Worm (Caenorhabditis elegans): ENCODE data around the gene atf-7.

atf-7 gene

ce11 chrIII:4449357-4449756, 49.5 kb downstream of the atf-7 start:
- TF ChIP-seq efl-1 (optimal IDR thresholded peaks at IDR 0.05), result peak in 1 of 2 experiments; percentile 14
- no peak for TF ChIP-seq efl-1 (GFP tag; optimal IDR thresholded peaks at IDR 0.05 in 1 of 2)
- TF ChIP-seq hlh-17 (GFP tag; optimal IDR thresholded peaks at IDR 0.05; ENCODE audit: borderline replicate concordance), result no peak
- peak in 1 of 2 experiments; percentile 35 for TF ChIP-seq lsy-2 (tag; optimal IDR thresholded peaks at IDR 0.05)
- TF ChIP-seq egl-27 (tag; optimal IDR thresholded peaks at IDR 0.05), result no peak
- TF ChIP-seq rnt-1 (tag; optimal IDR thresholded peaks at IDR 0.05), result peak; percentile 30
- TF ChIP-seq ama-1 (optimal IDR thresholded peaks at IDR 0.05), result no peak
- TF ChIP-seq lin-35 (GFP tag; optimal IDR thresholded peaks at IDR 0.05), result peak in 1 of 2 experiments; percentile 34
- no peak for TF ChIP-seq mab-9 (GFP tag; IDR thresholded peaks at IDR 0.05)
- peak; percentile 60 for TF ChIP-seq nhr-85 (tag)
- TF ChIP-seq fkh-8 (tag; optimal IDR thresholded peaks at IDR 0.05), result no peak
- TF ChIP-seq unc-130 (tag; optimal IDR thresholded peaks at IDR 0.05), result no peak
- TF ChIP-seq isw-1 (GFP tag; IDR thresholded peaks at IDR 0.05), result no peak
- no peak for TF ChIP-seq ceh-88 (GFP tag; IDR thresholded peaks at IDR 0.05)
- no peak for TF ChIP-seq F16B12.6 (tag; optimal IDR thresholded peaks at IDR 0.05)
- TF ChIP-seq ets-5 (GFP tag; IDR thresholded peaks at IDR 0.05), result no peak
- TF ChIP-seq nhr-84 (tag; optimal IDR thresholded peaks at IDR 0.05), result no peak
- TF ChIP-seq C04F5.9 (tag; optimal IDR thresholded peaks at IDR 0.05), result no peak
- peak; percentile 13 for TF ChIP-seq snu-23 (GFP tag; optimal IDR thresholded peaks at IDR 0.05)
- no peak for TF ChIP-seq fos-1 (tag; optimal IDR thresholded peaks at IDR 0.05)
- TF ChIP-seq unc-62 (GFP tag; optimal IDR thresholded peaks at IDR 0.05), result no peak
- TF ChIP-seq dpl-1 (GFP tag; optimal IDR thresholded peaks at IDR 0.05), result no peak

ce11 chrIII:4448029-4448428, 50.8 kb downstream of the atf-7 start:
- TF ChIP-seq xbp-1 (tag; optimal IDR thresholded peaks at IDR 0.05) (no peak), rnt-1 (tag; optimal IDR thresholded peaks at IDR 0.05) (no peak), hlh-17 (GFP tag; optimal IDR thresholded peaks at IDR 0.05; ENCODE audit: borderline replicate concordance) (no peak), elt-2 (tag; optimal IDR thresholded peaks at IDR 0.05) (no peak), unc-30 (tag; optimal IDR thresholded peaks at IDR 0.05) (no peak), skn-1 (tag; optimal IDR thresholded peaks at IDR 0.05) (no peak), ceh-63 (GFP tag; optimal IDR thresholded peaks at IDR 0.05) (no peak), mef-2 (tag; optimal IDR thresholded peaks at IDR 0.05) (no peak), sptf-1 (tag; optimal IDR thresholded peaks at IDR 0.05) (no peak), lir-3 (tag; optimal IDR thresholded peaks at IDR 0.05; ENCODE audit: poor library complexity) (no peak), C16A3.4 (tag; optimal IDR thresholded peaks at IDR 0.05) (no peak), ztf-4 (tag; optimal IDR thresholded peaks at IDR 0.05) (no peak), lin-35 (GFP tag; optimal IDR thresholded peaks at IDR 0.05) (no peak), pax-3 (tag; optimal IDR thresholded peaks at IDR 0.05) (no peak), nhr-84 (tag; optimal IDR thresholded peaks at IDR 0.05) (no peak), blmp-1 (tag; optimal IDR thresholded peaks at IDR 0.05) (no peak), isw-1 (GFP tag; IDR thresholded peaks at IDR 0.05) (no peak), mab-9 (GFP tag; IDR thresholded peaks at IDR 0.05) (no peak), F16B12.6 (tag; optimal IDR thresholded peaks at IDR 0.05) (no peak)

ce11 chrIII:4444492-4444891, 54.4 kb downstream of the atf-7 start:
- TF ChIP-seq efl-1 (optimal IDR thresholded peaks at IDR 0.05), result no peak
- TF ChIP-seq efl-1 (GFP tag; optimal IDR thresholded peaks at IDR 0.05 in 1 of 2), result peak in 1 of 2 experiments; percentile 43
- TF ChIP-seq zag-1 (tag; optimal IDR thresholded peaks at IDR 0.05), result no peak

- TF ChIP-seq lir-3 (tag; optimal IDR thresholded peaks at IDR 0.05; ENCODE audit: poor library complexity) (no peak), ceh-88 (GFP tag; IDR thresholded peaks at IDR 0.05) (no peak), efl-1 (optimal IDR thresholded peaks at IDR 0.05) (no peak), efl-1 (GFP tag; optimal IDR thresholded peaks at IDR 0.05 in 1 of 2) (peak in 1 of 2 experiments; percentile 76)
Measured at ce11 chrIII:4441781-4442180, 57.1 kb downstream of the atf-7 start, which contains the start of gene nex-3. TSS of gene nex-3 (plus strand) at chrIII:4442081.

Measured in whole organism, L1 larva.